Worm (Caenorhabditis elegans): ENCODE measurements around the gene tag-335.
A peak's percentile ranks its signal among the peaks of the same experiment; 100 is the strongest.

The tag-335 gene

DNA sequence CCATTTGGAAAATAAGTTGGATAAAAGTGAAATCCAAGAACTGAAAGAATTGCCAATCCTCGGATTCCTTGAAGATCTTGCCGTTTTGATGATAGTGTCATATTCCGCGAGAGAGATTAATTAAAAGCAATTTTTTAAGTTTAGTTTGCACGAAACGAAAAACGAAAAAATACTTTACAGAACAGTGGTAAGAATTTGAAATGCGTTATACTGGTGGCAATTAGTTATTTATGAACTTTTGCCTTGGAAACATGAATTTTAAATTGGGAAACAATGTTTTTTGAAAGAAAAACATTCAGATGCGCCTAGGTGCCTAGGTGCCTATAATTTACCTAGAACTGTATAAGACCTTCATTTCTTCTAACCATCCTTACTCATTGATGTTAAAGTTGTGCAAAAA is 29.3 kb upstream of the tag-335 start, which contains the start of gene oac-57:
Gene oac-57, minus strand, starts transcription at position 101 of the 400 bp plus-strand sequence.
- TF ChIP-seq F26F4.8 (GFP tag; conservative IDR thresholded peaks at IDR 0.05) (no peak), nhr-28 (tag; optimal IDR thresholded peaks at IDR 0.05) (no peak), dmd-6 (GFP tag; IDR thresholded peaks at IDR 0.05) (no peak), zfp-2 (tag; optimal IDR thresholded peaks at IDR 0.05) (no peak), lin-13 (GFP tag; optimal IDR thresholded peaks at IDR 0.05) (no peak), set-16 (GFP tag; IDR thresholded peaks at IDR 0.05) (no peak), lim-7 (GFP tag; IDR thresholded peaks at IDR 0.05) (no peak), cey-2 (tag; optimal IDR thresholded peaks at IDR 0.05; ENCODE audit: borderline replicate concordance, insufficient read depth) (no peak), tra-1 (GFP tag; IDR thresholded peaks at IDR 0.05) (no peak), hlh-30 (tag; optimal IDR thresholded peaks at IDR 0.05; ENCODE audit: insufficient read depth) (no peak), hif-1 (tag; optimal IDR thresholded peaks at IDR 0.05) (no peak), mdl-1 (tag; optimal IDR thresholded peaks at IDR 0.05) (no peak), nhr-11 (tag; optimal IDR thresholded peaks at IDR 0.05) (no peak), dmd-9 (GFP tag; IDR thresholded peaks at IDR 0.05) (no peak), egl-43 (GFP tag; IDR thresholded peaks at IDR 0.05) (no peak), spr-3 (GFP tag; optimal IDR thresholded peaks at IDR 0.05) (no peak), aha-1 (tag) (no peak), lin-38 (GFP tag; IDR thresholded peaks at IDR 0.05) (no peak)

DNA sequence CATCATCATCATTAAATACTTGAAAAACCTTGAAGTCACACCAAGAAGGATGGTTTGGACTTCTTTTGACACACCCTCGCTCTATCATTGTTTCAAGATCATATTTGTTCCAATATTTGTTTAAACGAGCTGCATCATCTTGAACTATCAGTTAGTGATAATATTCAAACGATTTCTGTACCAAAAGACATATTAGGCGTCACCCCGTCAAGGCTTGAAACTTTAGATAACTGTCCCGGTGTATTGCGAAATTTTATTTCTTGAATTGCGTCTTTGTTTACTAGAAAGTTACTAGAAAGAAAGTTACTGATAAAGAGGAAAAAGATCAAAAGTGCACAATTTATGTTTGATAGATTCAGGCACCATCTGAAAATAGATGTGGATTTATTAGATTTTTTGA is 27.6 kb upstream of the tag-335 start:
- TF ChIP-seq lsy-2 (tag; optimal IDR thresholded peaks at IDR 0.05) (no peak), daf-16 (GFP tag; optimal IDR thresholded peaks at IDR 0.05) (peak in 1 of 2 experiments; percentile 6), daf-16 (tag; optimal IDR thresholded peaks at IDR 0.05) (peak; percentile 96), arid-1 (GFP tag; conservative IDR thresholded peaks at IDR 0.05) (no peak), nhr-111 (GFP tag; optimal IDR thresholded peaks at IDR 0.05) (no peak), aha-1 (tag) (peak; percentile 38), jun-1 (tag; optimal IDR thresholded peaks at IDR 0.05) (no peak), ceh-62 (tag; optimal IDR thresholded peaks at IDR 0.05) (no peak), lin-1 (GFP tag; IDR thresholded peaks at IDR 0.05) (0 out of 2 replicates have a peak, but pooled peaks have one; percentile 38), madf-5 (GFP tag; IDR thresholded peaks at IDR 0.05) (no peak), nhr-28 (tag; optimal IDR thresholded peaks at IDR 0.05) (peak; percentile 31), mxl-2 (GFP tag; conservative IDR thresholded peaks at IDR 0.05) (no peak), dve-1 (tag; optimal IDR thresholded peaks at IDR 0.05; ENCODE audit: insufficient read depth) (peak; percentile 70), pqm-1 (tag; optimal IDR thresholded peaks at IDR 0.05) (peak; percentile 90), unc-62 (GFP tag; optimal IDR thresholded peaks at IDR 0.05 in 1 of 2) (peak in 1 of 2 experiments; percentile 9), unc-62 (tag; optimal IDR thresholded peaks at IDR 0.05) (no peak), nhr-48 (tag; optimal IDR thresholded peaks at IDR 0.05) (peak; percentile 22), snpc-4 (tag; optimal IDR thresholded peaks at IDR 0.05) (no peak), nhr-25 (tag; optimal IDR thresholded peaks at IDR 0.05; ENCODE audit: borderline replicate concordance, insufficient read depth) (no peak), Y5F2A.4 (GFP tag; optimal IDR thresholded peaks at IDR 0.05) (no peak), Y75B8A.6 (GFP tag; IDR thresholded peaks at IDR 0.05) (no peak), mxl-3 (GFP tag; optimal IDR thresholded peaks at IDR 0.05) (no peak), dmd-6 (GFP tag; IDR thresholded peaks at IDR 0.05) (peak; percentile 65), duxl-1 (tag; optimal IDR thresholded peaks at IDR 0.05; ENCODE audit: poor library complexity) (no peak), pha-4 (GFP tag; IDR thresholded peaks at IDR 0.05) (no peak), pha-4 (tag; optimal IDR thresholded peaks at IDR 0.05) (no peak), daf-12 (tag; optimal IDR thresholded peaks at IDR 0.05) (no peak), T20F7.1 (GFP tag; optimal IDR thresholded peaks at IDR 0.05) (no peak), nhr-10 (tag; optimal IDR thresholded peaks at IDR 0.05) (peak; percentile 14), hlh-11 (tag; optimal IDR thresholded peaks at IDR 0.05) (peak; percentile 69), ama-1 (optimal IDR thresholded peaks at IDR 0.05) (no peak), ztf-7 (tag; optimal IDR thresholded peaks at IDR 0.05) (peak; percentile 2), sdz-12 (GFP tag; optimal IDR thresholded peaks at IDR 0.05) (no peak)

Data from whole organism, L4 larva.